Worm (Caenorhabditis elegans): ENCODE results near the gene nduf-2.2.

The nduf-2.2 gene

DNA sequence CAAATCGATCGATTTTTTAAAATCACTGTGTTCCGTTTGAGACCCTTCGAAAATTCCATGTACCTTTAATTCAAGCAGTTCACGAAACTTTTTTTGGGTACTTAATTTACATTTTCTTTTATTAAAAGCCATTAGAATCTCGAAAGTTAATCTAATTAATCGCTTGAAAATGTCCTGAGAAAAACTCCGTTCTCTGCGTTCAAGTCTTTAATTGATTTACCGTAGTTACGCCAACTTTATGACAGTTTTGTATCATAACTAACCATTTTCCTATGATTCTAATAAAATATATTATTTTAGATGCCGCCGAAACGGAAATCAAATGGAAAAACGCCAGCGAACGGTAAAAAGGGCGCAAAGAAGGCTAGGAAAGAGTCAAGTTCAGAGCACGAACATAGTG is 10.8 kb upstream of the nduf-2.2 start, which contains the start of gene jhdm-1:
Gene jhdm-1, plus strand, starts transcription at position 301 of the 400 bp plus-strand sequence.
- no peak for TF ChIP-seq ceh-34 (tag; optimal IDR thresholded peaks at IDR 0.05)
- no peak for TF ChIP-seq ztf-16 (tag; optimal IDR thresholded peaks at IDR 0.05)
- no peak for TF ChIP-seq dmd-4 (tag; optimal IDR thresholded peaks at IDR 0.05; ENCODE audit: borderline replicate concordance)
- TF ChIP-seq gmeb-2 (tag; optimal IDR thresholded peaks at IDR 0.05): no peak
- no peak for TF ChIP-seq K02D7.2 (tag; optimal IDR thresholded peaks at IDR 0.05)
- no peak for TF ChIP-seq ceh-6 (GFP tag; optimal IDR thresholded peaks at IDR 0.05)
- TF ChIP-seq K09A11.1 (tag; optimal IDR thresholded peaks at IDR 0.05; ENCODE audit: insufficient read depth): no peak
- TF ChIP-seq npax-4 (tag; optimal IDR thresholded peaks at IDR 0.05): no peak
- no peak for TF ChIP-seq odd-2 (tag; optimal IDR thresholded peaks at IDR 0.05)
- no peak for TF ChIP-seq ref-2 (tag; optimal IDR thresholded peaks at IDR 0.05)
- no peak for TF ChIP-seq C08G9.2 (tag; optimal IDR thresholded peaks at IDR 0.05)
- TF ChIP-seq pat-9 (tag; optimal IDR thresholded peaks at IDR 0.05): no peak
- TF ChIP-seq elt-2 (tag; optimal IDR thresholded peaks at IDR 0.05): no peak
- no peak for TF ChIP-seq ceh-45 (GFP tag; IDR thresholded peaks at IDR 0.05)
- no peak for TF ChIP-seq ahr-1 (tag; optimal IDR thresholded peaks at IDR 0.05)
- TF ChIP-seq Y22D7AL.16 (tag; optimal IDR thresholded peaks at IDR 0.05): no peak
- no peak for TF ChIP-seq hlh-30 (tag; optimal IDR thresholded peaks at IDR 0.05; ENCODE audit: insufficient read depth)
- TF ChIP-seq ttx-3 (tag; optimal IDR thresholded peaks at IDR 0.05): no peak
- TF ChIP-seq sox-2 (GFP tag; IDR thresholded peaks at IDR 0.05): no peak
- no peak for TF ChIP-seq unc-3 (GFP tag; conservative IDR thresholded peaks at IDR 0.05)
- TF ChIP-seq unc-3 (tag; optimal IDR thresholded peaks at IDR 0.05): no peak

DNA sequence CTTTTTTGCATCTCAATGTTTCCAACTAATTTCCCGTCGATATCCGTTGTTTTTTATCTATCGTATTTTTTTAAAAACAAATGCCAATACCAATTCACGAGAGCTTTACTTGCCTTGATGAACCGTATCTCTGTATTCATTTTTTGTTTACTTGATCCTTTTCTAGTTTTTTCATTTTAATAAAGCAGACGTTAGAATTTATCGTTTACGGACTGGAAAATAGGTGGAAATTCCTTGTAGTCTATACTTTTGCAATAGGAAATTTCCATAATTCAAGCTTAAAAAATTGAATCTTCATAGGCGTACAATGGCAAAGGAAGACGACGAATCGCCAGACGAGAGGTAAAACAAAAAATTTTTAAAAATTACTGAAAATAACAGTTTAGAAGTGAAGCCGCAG is 5.2 kb upstream of the nduf-2.2 start, which contains the start of gene algn-1:
Gene algn-1, plus strand, starts transcription at position 301 of the 400 bp plus-strand sequence.
- no peak for TF ChIP-seq ceh-45 (GFP tag; IDR thresholded peaks at IDR 0.05)
- no peak for TF ChIP-seq mec-3 (tag; optimal IDR thresholded peaks at IDR 0.05; ENCODE audit: borderline replicate concordance)
- no peak for TF ChIP-seq ceh-31 (tag; optimal IDR thresholded peaks at IDR 0.05)
- no peak for TF ChIP-seq fax-1 (tag; optimal IDR thresholded peaks at IDR 0.05)
- no peak for TF ChIP-seq che-1 (tag; optimal IDR thresholded peaks at IDR 0.05)
- no peak for TF ChIP-seq hlh-13 (GFP tag; optimal IDR thresholded peaks at IDR 0.05)
- no peak for TF ChIP-seq ahr-1 (tag; optimal IDR thresholded peaks at IDR 0.05)
- TF ChIP-seq pax-1 (tag; optimal IDR thresholded peaks at IDR 0.05): no peak
- TF ChIP-seq unc-42 (tag; optimal IDR thresholded peaks at IDR 0.05): no peak
- TF ChIP-seq unc-3 (GFP tag; conservative IDR thresholded peaks at IDR 0.05): no peak
- no peak for TF ChIP-seq unc-3 (tag; optimal IDR thresholded peaks at IDR 0.05)
- no peak for TF ChIP-seq hlh-15 (tag; optimal IDR thresholded peaks at IDR 0.05)

DNA sequence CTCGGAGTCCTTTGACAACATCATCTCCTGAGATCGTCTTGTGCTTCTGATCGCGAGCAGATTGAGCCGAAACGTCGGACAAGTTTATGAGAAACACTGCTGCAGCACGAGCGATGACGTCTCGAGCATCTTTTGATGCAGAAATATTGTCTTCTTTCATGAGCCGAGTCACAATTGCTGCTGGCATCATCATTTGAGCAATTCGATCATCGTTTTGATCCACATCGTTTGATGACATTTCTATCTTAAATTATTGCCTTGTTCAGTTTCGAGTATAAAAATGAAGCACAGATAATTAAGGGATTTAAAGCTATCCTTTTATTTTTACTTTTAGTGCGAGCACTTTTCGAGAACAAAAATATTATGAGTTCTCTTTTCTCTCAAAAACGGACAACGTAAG is 2.4 kb upstream of the nduf-2.2 start, which contains the start of gene T26A5.8:
Gene T26A5.8, minus strand, starts transcription at position 247 of the 400 bp plus-strand sequence.
- TF ChIP-seq nhr-232 (tag; optimal IDR thresholded peaks at IDR 0.05): no peak
- TF ChIP-seq unc-42 (tag; optimal IDR thresholded peaks at IDR 0.05): no peak

ce11 chrIII:6463679-6464078 is 1.3 kb upstream of the nduf-2.2 start, which contains the start of gene dlc-1:
Gene dlc-1 (minus strand): TSS chrIII:6463779.
- TF ChIP-seq unc-3 (GFP tag; conservative IDR thresholded peaks at IDR 0.05): no peak
- TF ChIP-seq unc-3 (tag; optimal IDR thresholded peaks at IDR 0.05): no peak
- TF ChIP-seq tbx-7 (tag; optimal IDR thresholded peaks at IDR 0.05): no peak
- TF ChIP-seq dve-1 (tag; optimal IDR thresholded peaks at IDR 0.05): no peak
- TF ChIP-seq Y22D7AL.16 (tag; optimal IDR thresholded peaks at IDR 0.05): no peak
- no peak for TF ChIP-seq hlh-13 (GFP tag; optimal IDR thresholded peaks at IDR 0.05)
- TF ChIP-seq rnt-1 (tag; optimal IDR thresholded peaks at IDR 0.05): no peak

DNA sequence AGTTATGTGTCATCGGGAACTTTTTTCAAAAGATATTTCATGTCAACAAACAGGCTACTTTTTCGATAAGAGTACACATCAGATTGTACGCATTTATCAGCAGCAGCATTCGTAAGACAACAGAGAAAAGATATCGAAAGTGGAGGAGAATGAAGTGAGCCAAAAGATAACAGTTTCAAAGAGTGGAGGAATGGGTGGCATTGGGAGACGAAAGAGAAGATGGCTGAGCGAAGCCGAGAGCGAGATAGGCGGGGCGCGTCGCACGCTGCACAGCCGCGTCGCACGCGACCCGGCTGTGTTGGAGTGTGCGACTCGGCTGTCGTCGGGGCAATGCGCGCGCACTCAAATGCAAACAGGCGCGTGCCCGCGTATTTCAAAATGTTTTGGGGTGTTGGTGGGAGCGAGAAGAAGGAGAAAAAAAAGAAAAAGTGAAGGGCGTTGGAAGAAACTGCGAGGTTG is 880 bp upstream of the nduf-2.2 start:
- no peak for TF ChIP-seq lim-6 (tag; optimal IDR thresholded peaks at IDR 0.05)
- no peak for TF ChIP-seq K09A11.1 (tag; optimal IDR thresholded peaks at IDR 0.05; ENCODE audit: insufficient read depth)
- peak; percentile 28 for TF ChIP-seq unc-55 (GFP tag; optimal IDR thresholded peaks at IDR 0.05)
- no peak for TF ChIP-seq npax-4 (tag; optimal IDR thresholded peaks at IDR 0.05)
- TF ChIP-seq unc-86 (tag; optimal IDR thresholded peaks at IDR 0.05): no peak
- TF ChIP-seq dve-1 (tag; optimal IDR thresholded peaks at IDR 0.05): peak; percentile 14
- no peak for TF ChIP-seq ttx-3 (tag; optimal IDR thresholded peaks at IDR 0.05)
- TF ChIP-seq ceh-48 (tag; optimal IDR thresholded peaks at IDR 0.05): no peak
- TF ChIP-seq T23F11.4 (GFP tag; optimal IDR thresholded peaks at IDR 0.05): no peak
- peak; percentile 68 for TF ChIP-seq hlh-30 (tag; optimal IDR thresholded peaks at IDR 0.05; ENCODE audit: insufficient read depth)
- no peak for TF ChIP-seq hlh-13 (GFP tag; optimal IDR thresholded peaks at IDR 0.05)
- TF ChIP-seq F13H6.1 (tag; optimal IDR thresholded peaks at IDR 0.05): peak; percentile 5
- TF ChIP-seq nfya-1 (tag; optimal IDR thresholded peaks at IDR 0.05): peak; percentile 90
- TF ChIP-seq odd-2 (tag; optimal IDR thresholded peaks at IDR 0.05): no peak
- TF ChIP-seq ceh-2 (tag; optimal IDR thresholded peaks at IDR 0.05): peak; percentile 47
- peak; percentile 41; the same call in 1 of the 2 replicates for TF ChIP-seq unc-3 (GFP tag; conservative IDR thresholded peaks at IDR 0.05)
- TF ChIP-seq unc-3 (tag; optimal IDR thresholded peaks at IDR 0.05): no peak
- TF ChIP-seq pag-3 (tag; optimal IDR thresholded peaks at IDR 0.05; ENCODE audit: borderline replicate concordance): no peak
- TF ChIP-seq ceh-14 (tag; optimal IDR thresholded peaks at IDR 0.05): peak; percentile 24

All from whole organism, late embryonic.